Fruit fly (Drosophila melanogaster) whole organism, pupa: ENCODE results near the gene Pdf.
A peak's percentile ranks its signal among the peaks of the same experiment; 100 is the strongest.

Experiments
- CG8301 ChIP-seq: fragments of 200-800 bp; sonication (Bioruptor generic); optimal IDR thresholded peaks from 2 replicates; lab custom pipeline; 2018; ENCODE audit warnings: missing biosample characterization, mild to moderate bottlenecking, missing genetic modification characterization
- CG9948 ChIP-seq: fragments of 200-800 bp; sonication (Bioruptor generic); optimal IDR thresholded peaks from 2 replicates; lab custom pipeline; 2018; ENCODE audit warnings: missing biosample characterization, mild to moderate bottlenecking, missing genetic modification characterization, moderate library complexity
- EcR ChIP-seq: fragments of 200-800 bp; sonication (Bioruptor generic); optimal IDR thresholded peaks from 3 replicates; lab custom pipeline; 2019; ENCODE audit warnings: missing biosample characterization, missing genetic modification characterization, mild to moderate bottlenecking, moderate library complexity, missing genetic modification reagents
- Pif1B ChIP-seq: fragments of 200-800 bp; sonication (Bioruptor generic); optimal IDR thresholded peaks from 3 replicates; lab custom pipeline; 2016; ENCODE audit warnings: missing biosample characterization, missing genetic modification characterization

- TF ChIP-seq CG8301 (peak; percentile 41), CG9948 (tag; lab: Kevin White, UChicago) (peak; percentile 31), EcR (GFP tag; lab: Kevin White, UChicago) (no peak), Pif1B (no peak)
These were observed 38.3 kb upstream of the Pdf start for dm6 chr3R:26494247-26494646.
